Fruit fly (Drosophila melanogaster) whole organism, embryonic: ENCODE results near the gene Prosbeta6.

ENCODE experiments used
- Aef1 ChIP-seq: fragments of 200-800 bp; sonication (Bioruptor generic); IDR thresholded peaks from 3 replicates; pipeline ENCODE4 v1.3.6; 2022; ENCODE audit warnings: missing biosample characterization, missing genetic modification characterization
- Bgb ChIP-seq: fragments of 200-800 bp; sonication (Bioruptor generic); IDR thresholded peaks from 2 replicates; pipeline ENCODE4 v1.3.6; 2022; ENCODE audit warnings: missing biosample characterization, missing genetic modification characterization; ENCODE audit not compliant: partially characterized antibody
- CG11504 ChIP-seq: fragments of 200-800 bp; sonication (Bioruptor generic); optimal IDR thresholded peaks from 3 replicates; lab custom pipeline; 2019; ENCODE audit warnings: missing biosample characterization, mild to moderate bottlenecking, missing genetic modification characterization, moderate library complexity
- CG12299 ChIP-seq: fragments of 200-800 bp; sonication (Bioruptor generic); optimal IDR thresholded peaks from 2 replicates; lab custom pipeline; 2018; ENCODE audit warnings: missing biosample characterization, mild to moderate bottlenecking, missing genetic modification characterization
- CG12391 ChIP-seq: fragments of 200-800 bp; sonication (Bioruptor generic); optimal IDR thresholded peaks from 3 replicates; lab custom pipeline; 2018; ENCODE audit warnings: missing biosample characterization, mild to moderate bottlenecking, missing genetic modification characterization, moderate library complexity
- CG13624 ChIP-seq: fragments of 200-800 bp; sonication (Bioruptor generic); optimal IDR thresholded peaks from 2 replicates; lab custom pipeline; 2016; ENCODE audit warnings: missing biosample characterization, missing genetic modification characterization
- CG1529 ChIP-seq: fragments of 200-800 bp; sonication (Bioruptor generic); optimal IDR thresholded peaks from 3 replicates; lab custom pipeline; 2018; ENCODE audit warnings: missing biosample characterization, missing genetic modification characterization
- CG15696 ChIP-seq: fragments of 200-800 bp; sonication (Bioruptor generic); optimal IDR thresholded peaks from 2 replicates; lab custom pipeline; 2019; ENCODE audit warnings: missing biosample characterization, mild to moderate bottlenecking, missing genetic modification characterization, moderate library complexity
- CG2120 ChIP-seq: fragments of 200-800 bp; sonication (Bioruptor generic); optimal IDR thresholded peaks from 3 replicates; lab custom pipeline; 2016; ENCODE audit warnings: missing biosample characterization, missing genetic modification characterization
- CG3163 ChIP-seq: fragments of 200-800 bp; sonication (Bioruptor generic); optimal IDR thresholded peaks from 3 replicates; lab custom pipeline; 2016; ENCODE audit warnings: missing biosample characterization, missing genetic modification characterization
- CG3407 ChIP-seq: fragments of 200-800 bp; sonication (Bioruptor generic); optimal IDR thresholded peaks from 2 replicates; lab custom pipeline; 2018; ENCODE audit warnings: missing biosample characterization, mild to moderate bottlenecking, missing genetic modification characterization
- CG34376 ChIP-seq: fragments of 200-800 bp; sonication (Bioruptor generic); optimal IDR thresholded peaks from 2 replicates; lab custom pipeline; 2018; ENCODE audit warnings: missing biosample characterization, mild to moderate bottlenecking, missing genetic modification characterization
- CG4707 ChIP-seq: fragments of 200-800 bp; sonication (Bioruptor generic); optimal IDR thresholded peaks from 2 replicates; lab custom pipeline; 2018; ENCODE audit warnings: missing biosample characterization, mild to moderate bottlenecking, missing genetic modification characterization, moderate library complexity
- CG6813 ChIP-seq: fragments of 200-800 bp; sonication (Bioruptor generic); optimal IDR thresholded peaks from 2 replicates; lab custom pipeline; 2017; ENCODE audit warnings: missing biosample characterization, missing genetic modification characterization, mild to moderate bottlenecking, moderate library complexity, missing genetic modification reagents
- Dip3 ChIP-seq: fragments of 200-800 bp; sonication (Bioruptor generic); optimal IDR thresholded peaks from 3 replicates; lab custom pipeline; 2016; ENCODE audit warnings: missing biosample characterization, missing genetic modification characterization
- E2f2 ChIP-seq: fragments of 200-800 bp; sonication (Bioruptor generic); IDR thresholded peaks from 2 replicates; pipeline ENCODE4 v1.3.6; 2022; ENCODE audit warnings: missing biosample characterization, missing genetic modification characterization
- HLH4C ChIP-seq: fragments of 200-800 bp; sonication (Bioruptor generic); IDR thresholded peaks from 3 replicates; pipeline ENCODE4 v1.3.6; 2022; ENCODE audit warnings: missing biosample characterization, missing genetic modification characterization; ENCODE audit not compliant: partially characterized antibody
- Hr39 ChIP-seq: fragments of >200 bp; optimal IDR thresholded peaks from 2 replicates; lab custom pipeline; 2017
- Jarid2 ChIP-seq: fragments of 200-800 bp; sonication (Bioruptor generic); optimal IDR thresholded peaks from 3 replicates; lab custom pipeline; 2017; ENCODE audit warnings: mild to moderate bottlenecking, missing biosample characterization, missing genetic modification reagents, missing genetic modification characterization
- NFAT ChIP-seq: fragments of 200-800 bp; sonication (Bioruptor generic); IDR thresholded peaks from 2 replicates; pipeline ENCODE4 v1.3.6; 2022; ENCODE audit warnings: missing biosample characterization, missing genetic modification characterization
- Oaz ChIP-seq: fragments of 200-800 bp; sonication (Bioruptor generic); IDR thresholded peaks from 2 replicates; pipeline ENCODE4 v1.3.6; 2022; ENCODE audit warnings: missing biosample characterization, missing genetic modification characterization
- Poxn ChIP-seq: fragments of 200-800 bp; sonication (Bioruptor generic); IDR thresholded peaks from 2 replicates; pipeline ENCODE4 v1.3.6; 2022; ENCODE audit warnings: missing biosample characterization, missing genetic modification characterization
- Rfx ChIP-seq: fragments of 200-800 bp; sonication (Bioruptor generic); IDR thresholded peaks from 2 replicates; pipeline ENCODE4 v1.3.6; 2022; ENCODE audit warnings: missing biosample characterization, missing genetic modification characterization
- Stat92E ChIP-seq, 3 experiments: fragments of >200 bp in 2 of 3; fragments of 200-800 bp in 1 of 3; sonication (Bioruptor generic) in 1 of 3; optimal IDR thresholded peaks; 2 replicates each; lab custom pipeline; 2017 to 2019; ENCODE audit warnings: missing biosample characterization in 3 of 3, missing genetic modification characterization in 3 of 3, mild to moderate bottlenecking in 1 of 3, moderate library complexity in 1 of 3
- amos ChIP-seq: fragments of 200-800 bp; sonication (Bioruptor generic); IDR thresholded peaks from 2 replicates; pipeline ENCODE4 v1.3.6; 2022; ENCODE audit warnings: missing biosample characterization, missing genetic modification characterization; ENCODE audit not compliant: partially characterized antibody
- ato ChIP-seq: fragments of 200-800 bp; sonication (Bioruptor generic); IDR thresholded peaks from 2 replicates; pipeline ENCODE4 v1.3.6; 2022; ENCODE audit warnings: missing biosample characterization, missing genetic modification characterization; ENCODE audit not compliant: partially characterized antibody
- az2 ChIP-seq: fragments of 200-800 bp; sonication (Bioruptor generic); optimal IDR thresholded peaks from 3 replicates; lab custom pipeline; 2016; ENCODE audit warnings: missing biosample characterization, missing genetic modification characterization
- br ChIP-seq: fragments of >200 bp; optimal IDR thresholded peaks from 2 replicates; lab custom pipeline; 2017
- chinmo ChIP-seq: fragments of 200-800 bp; sonication (Bioruptor generic); IDR thresholded peaks from 4 replicates; pipeline ENCODE4 v1.3.6; 2022; ENCODE audit warnings: missing biosample characterization, missing genetic modification characterization; ENCODE audit not compliant: partially characterized antibody
- ewg ChIP-seq: fragments of 200-800 bp; sonication (Bioruptor generic); optimal IDR thresholded peaks from 3 replicates; lab custom pipeline; 2017; ENCODE audit warnings: mild to moderate bottlenecking, missing biosample characterization, missing genetic modification reagents, missing genetic modification characterization
- exex ChIP-seq: fragments of 200-800 bp; sonication (Bioruptor generic); optimal IDR thresholded peaks from 4 replicates; lab custom pipeline; 2018; ENCODE audit warnings: missing biosample characterization, mild to moderate bottlenecking, missing genetic modification characterization, moderate library complexity
- fd3F ChIP-seq: fragments of 200-800 bp; sonication (Bioruptor generic); optimal IDR thresholded peaks from 2 replicates; lab custom pipeline; 2018; ENCODE audit warnings: missing biosample characterization, mild to moderate bottlenecking, missing genetic modification characterization, moderate library complexity
- inv ChIP-seq: fragments of 200-800 bp; sonication (Bioruptor generic); IDR thresholded peaks from 2 replicates; pipeline ENCODE4 v1.3.6; 2022; ENCODE audit warnings: missing biosample characterization, missing genetic modification characterization; ENCODE audit not compliant: partially characterized antibody
- jumu ChIP-seq: fragments of 200-800 bp; sonication (Bioruptor generic); optimal IDR thresholded peaks from 3 replicates; lab custom pipeline; 2016; ENCODE audit warnings: missing biosample characterization, missing genetic modification characterization
- kay ChIP-seq: fragments of 200-800 bp; sonication (Bioruptor generic); optimal IDR thresholded peaks from 2 replicates; lab custom pipeline; 2016; ENCODE audit warnings: missing biosample characterization, missing genetic modification characterization
- lov ChIP-seq, 2 experiments: fragments of 200-800 bp in 1 of 2; fragments of >200 bp in 1 of 2; sonication (Bioruptor generic) in 1 of 2; IDR thresholded peaks in 1 of 2; optimal IDR thresholded peaks in 1 of 2; 2 replicates in 1 of 2; 3 replicates in 1 of 2; pipeline versions ENCODE4 v1.3.6 to Lab custom; 2017 to 2022; ENCODE audit warnings: missing biosample characterization in 1 of 2, missing genetic modification characterization in 1 of 2
- nerfin-1 ChIP-seq: fragments of 200-800 bp; sonication (Bioruptor generic); optimal IDR thresholded peaks from 3 replicates; lab custom pipeline; 2019; ENCODE audit warnings: missing biosample characterization, mild to moderate bottlenecking, missing genetic modification characterization, moderate library complexity
- onecut ChIP-seq: fragments of 200-800 bp; sonication (Bioruptor generic); IDR thresholded peaks from 2 replicates; pipeline ENCODE4 v1.3.6; 2022; ENCODE audit warnings: missing biosample characterization, missing genetic modification characterization
- org-1 ChIP-seq: fragments of 200-800 bp; sonication (Bioruptor generic); optimal IDR thresholded peaks from 2 replicates; lab custom pipeline; 2017; ENCODE audit warnings: missing biosample characterization, missing genetic modification characterization
- phol ChIP-seq: fragments of 200-800 bp; sonication (Bioruptor generic); optimal IDR thresholded peaks from 3 replicates; lab custom pipeline; 2018; ENCODE audit warnings: missing biosample characterization, mild to moderate bottlenecking, missing genetic modification characterization, moderate library complexity
- prd ChIP-seq, 3 experiments: fragments of >200 bp in 2 of 3; fragments of 200-800 bp in 1 of 3; sonication (Bioruptor generic) in 1 of 3; optimal IDR thresholded peaks in 2 of 3; IDR thresholded peaks in 1 of 3; 2 replicates in 2 of 3; 3 replicates in 1 of 3; pipeline versions ENCODE4 v1.3.6 to Lab custom; 2017 to 2022; ENCODE audit warnings: missing biosample characterization in 1 of 3, missing genetic modification characterization in 1 of 3
- pzg ChIP-seq: fragments of 200-800 bp; sonication (Bioruptor generic); optimal IDR thresholded peaks from 3 replicates; lab custom pipeline; 2018; ENCODE audit warnings: missing biosample characterization, mild to moderate bottlenecking, missing genetic modification characterization, moderate library complexity
- rib ChIP-seq: fragments of 200-800 bp; sonication (Bioruptor generic); IDR thresholded peaks from 2 replicates; pipeline ENCODE4 v1.3.6; 2022; ENCODE audit warnings: missing biosample characterization, missing genetic modification characterization
- sens-2 ChIP-seq: fragments of 200-800 bp; sonication (Bioruptor generic); IDR thresholded peaks from 2 replicates; pipeline ENCODE4 v1.3.6; 2022; ENCODE audit warnings: missing biosample characterization, missing genetic modification characterization
- so ChIP-seq: fragments of 200-800 bp; sonication (Bioruptor generic); IDR thresholded peaks from 3 replicates; pipeline ENCODE4 v1.3.6; 2022; ENCODE audit warnings: missing biosample characterization, missing genetic modification characterization
- stc ChIP-seq: fragments of 200-800 bp; sonication (Bioruptor generic); IDR thresholded peaks from 2 replicates; pipeline ENCODE4 v1.3.6; 2022; ENCODE audit warnings: missing biosample characterization, missing genetic modification characterization
- stwl ChIP-seq: fragments of 200-800 bp; sonication (Bioruptor generic); optimal IDR thresholded peaks from 3 replicates; lab custom pipeline; 2018; ENCODE audit warnings: missing biosample characterization, mild to moderate bottlenecking, missing genetic modification characterization, moderate library complexity
- tup ChIP-seq: fragments of 200-800 bp; sonication (Bioruptor generic); optimal IDR thresholded peaks from 2 replicates; lab custom pipeline; 2016; ENCODE audit warnings: missing biosample characterization, mild to moderate bottlenecking, missing genetic modification characterization, moderate library complexity
- usp ChIP-seq: fragments of >200 bp; optimal IDR thresholded peaks from 2 replicates; lab custom pipeline; 2017; ENCODE audit warnings: missing biosample characterization, missing genetic modification characterization
- vvl ChIP-seq: fragments of 200-800 bp; sonication (Bioruptor generic); IDR thresholded peaks from 2 replicates; pipeline ENCODE4 v1.3.6; 2022; ENCODE audit warnings: missing biosample characterization, missing genetic modification characterization

Gene Prosbeta6

DNA sequence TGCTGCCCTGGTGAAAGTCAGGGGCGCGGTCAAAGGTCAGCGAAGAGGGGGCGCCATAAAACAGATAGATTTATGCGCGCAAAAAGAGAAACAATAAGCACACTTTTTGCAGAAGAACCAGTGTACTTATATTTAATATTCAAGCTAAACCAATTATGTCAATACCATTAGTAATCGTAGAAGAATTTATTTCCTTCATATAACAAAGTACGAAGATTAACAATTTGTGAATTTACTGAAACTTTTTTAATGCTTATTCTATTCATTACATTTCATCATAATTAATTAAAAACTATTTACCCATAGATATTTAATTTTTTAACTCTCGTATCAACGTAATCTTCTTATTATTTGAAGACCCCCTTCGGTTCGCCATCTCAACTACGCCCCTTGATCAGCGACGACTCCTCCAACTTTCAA lies 31.9 kb upstream of the Prosbeta6 start (continued):
- TF ChIP-seq so (no peak; the same call in 2 of the 3 replicates), Jarid2 (no peak), CG3163 (GFP tag; lab: Kevin White, UChicago) (no peak), CG4707 (GFP tag; lab: Kevin White, UChicago) (peak; percentile 14), rib (GFP tag; lab: Robert Waterston, UW) (no peak), chinmo (GFP tag; lab: Robert Waterston, UW) (no peak), CG6813 (peak; percentile 22), phol (tag; lab: Kevin White, UChicago) (peak; percentile 86), org-1 (GFP tag; lab: Kevin White, UChicago) (peak; percentile 30), CG15696 (tag; lab: Kevin White, UChicago) (no peak), tup (GFP tag; lab: Kevin White, UChicago) (no peak), E2f2 (GFP tag; lab: Robert Waterston, UW) (no peak), Dip3 (GFP tag; lab: Kevin White, UChicago) (no peak), Rfx (no peak), lov (optimal IDR thresholded peaks at IDR 0.05; lab: Kevin White, UChicago) (no peak), lov (GFP tag; IDR thresholded peaks at IDR 0.05; lab: Robert Waterston, UW) (no peak), fd3F (GFP tag; lab: Kevin White, UChicago) (no peak), inv (GFP tag; lab: Robert Waterston, UW) (no peak), ato (no peak), Bgb (GFP tag; lab: Robert Waterston, UW) (no peak), CG3407 (GFP tag; lab: Kevin White, UChicago) (peak; percentile 63), amos (no peak), HLH4C (GFP tag; lab: Robert Waterston, UW) (no peak), Hr39 (lab: Kevin White, UChicago) (no peak), nerfin-1 (tag; lab: Kevin White, UChicago) (peak; percentile 70), onecut (no peak), CG1529 (GFP tag; lab: Kevin White, UChicago) (peak; percentile 65), CG12391 (peak; percentile 71), Oaz (GFP tag; lab: Robert Waterston, UW) (no peak), ewg (GFP tag; lab: Kevin White, UChicago) (peak; percentile 69), Poxn (GFP tag; lab: Robert Waterston, UW) (no peak), CG12299 (tag; lab: Kevin White, UChicago) (no peak), pzg (GFP tag; lab: Kevin White, UChicago) (no peak), kay (no peak), jumu (GFP tag; lab: Kevin White, UChicago) (no peak), vvl (GFP tag; lab: Robert Waterston, UW) (no peak), br (no peak), stwl (no peak), stc (GFP tag; lab: Robert Waterston, UW) (no peak), CG13624 (GFP tag; lab: Kevin White, UChicago) (no peak), CG2120 (no peak), Aef1 (GFP tag; lab: Robert Waterston, UW) (no peak), Stat92E (GFP tag; optimal IDR thresholded peaks at IDR 0.05; lab: Kevin White, UChicago) (no peak), CG11504 (tag; lab: Kevin White, UChicago) (peak; percentile 76), exex (no peak), prd (optimal IDR thresholded peaks at IDR 0.05; lab: Kevin White, UChicago) (no peak), prd (GFP tag; IDR thresholded peaks at IDR 0.05; lab: Robert Waterston, UW) (peak; percentile 68; the same call in 2 of the 3 replicates), NFAT (GFP tag; lab: Robert Waterston, UW) (no peak), CG34376 (GFP tag; lab: Kevin White, UChicago) (no peak), az2 (peak; percentile 64), usp (GFP tag; lab: Kevin White, UChicago) (no peak), sens-2 (GFP tag; lab: Robert Waterston, UW) (peak; percentile 6; the same call in 1 of the 2 replicates)
